Worm (Caenorhabditis elegans): ENCODE measurements around the gene R04E5.8.

ce11 chrX:8854409-8854808 lies 48.5 kb upstream of the R04E5.8 start:
- no peak for TF ChIP-seq unc-62 (GFP tag; optimal IDR thresholded peaks at IDR 0.05)
- no peak for TF ChIP-seq nhr-12 (tag; optimal IDR thresholded peaks at IDR 0.05)
- no peak for TF ChIP-seq elt-1 (tag; optimal IDR thresholded peaks at IDR 0.05; ENCODE audit: borderline replicate concordance, insufficient read depth)
- TF ChIP-seq elt-3 (tag; optimal IDR thresholded peaks at IDR 0.05), result no peak
- no peak for TF ChIP-seq snpc-4 (tag; optimal IDR thresholded peaks at IDR 0.05)
- no peak for TF ChIP-seq ztf-11 (tag; optimal IDR thresholded peaks at IDR 0.05)
- no peak for TF ChIP-seq unc-39 (tag; optimal IDR thresholded peaks at IDR 0.05)
